Worm (Caenorhabditis elegans): ENCODE measurements around the gene F18E3.11.

F18E3.11 gene

DNA sequence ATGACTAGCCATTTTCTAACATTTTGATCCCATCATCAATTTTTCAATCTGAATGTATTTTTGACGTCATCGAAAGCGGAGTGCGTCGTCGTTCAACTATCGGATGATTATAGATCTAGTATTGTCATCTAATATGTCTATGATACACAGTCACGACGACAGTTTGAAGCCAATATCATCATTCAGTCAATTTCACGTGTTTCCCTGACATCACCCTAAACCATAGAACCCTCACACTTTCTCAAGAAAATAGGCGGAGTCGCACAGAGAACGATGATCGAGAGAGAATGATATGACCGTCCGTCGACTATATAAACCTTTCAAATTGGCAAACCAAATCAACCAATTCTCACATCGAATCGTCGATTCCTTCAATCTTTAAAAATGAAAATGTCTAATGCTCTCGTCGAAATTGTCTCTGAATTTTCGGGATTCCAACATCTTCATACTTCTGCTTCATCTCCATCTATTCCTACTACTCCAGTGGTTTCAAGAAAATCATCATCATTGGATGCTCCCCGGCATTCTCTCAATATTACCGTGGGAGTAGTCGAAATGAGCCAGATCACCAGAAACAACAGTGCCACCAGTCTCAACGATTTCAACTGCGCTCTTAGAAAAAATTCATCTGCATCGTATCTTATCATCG, 2.6 kb downstream of the F18E3.11 start, which contains the start of gene F18E3.13 (continued):
- TF ChIP-seq gei-8 (GFP tag; optimal IDR thresholded peaks at IDR 0.05) (peak; percentile 37), Y48G9A.11 (GFP tag; IDR thresholded peaks at IDR 0.05) (no peak), F44E2.7 (GFP tag; IDR thresholded peaks at IDR 0.05) (no peak), unc-62 (GFP tag; optimal IDR thresholded peaks at IDR 0.05 in 1 of 2) (peak in 1 of 2 experiments; percentile 55), unc-62 (tag; optimal IDR thresholded peaks at IDR 0.05) (no peak), zag-1 (tag; optimal IDR thresholded peaks at IDR 0.05) (no peak), ceh-32 (tag; optimal IDR thresholded peaks at IDR 0.05; ENCODE audit: poor library complexity) (no peak), hlh-30 (tag; optimal IDR thresholded peaks at IDR 0.05; ENCODE audit: insufficient read depth) (peak; percentile 77), nhr-25 (tag; optimal IDR thresholded peaks at IDR 0.05; ENCODE audit: borderline replicate concordance, insufficient read depth) (peak; percentile 58)

- TF ChIP-seq hlh-11 (tag; optimal IDR thresholded peaks at IDR 0.05): no peak
- TF ChIP-seq T20F7.1 (GFP tag; optimal IDR thresholded peaks at IDR 0.05): peak; percentile 14
- TF ChIP-seq nhr-102 (tag; optimal IDR thresholded peaks at IDR 0.05): peak; percentile 5
- TF ChIP-seq aha-1 (tag): peak; percentile 89
- TF ChIP-seq tra-1 (GFP tag; IDR thresholded peaks at IDR 0.05): no peak
Measured at ce11 chrV:7416569-7416968, 3.3 kb downstream of the F18E3.11 start.

ce11 chrV:7417018-7417716, 3.9 kb downstream of the F18E3.11 start, which contains the start of gene srw-67:
srw-67 (plus strand) TSS chrV:7417660.
- TF ChIP-seq T26A8.4 (GFP tag; IDR thresholded peaks at IDR 0.05) (no peak), sdz-12 (GFP tag; optimal IDR thresholded peaks at IDR 0.05) (no peak), dve-1 (tag; optimal IDR thresholded peaks at IDR 0.05; ENCODE audit: insufficient read depth) (no peak), nhr-76 (tag; optimal IDR thresholded peaks at IDR 0.05) (no peak), lin-15B (tag; optimal IDR thresholded peaks at IDR 0.05) (no peak), F26F4.8 (GFP tag; conservative IDR thresholded peaks at IDR 0.05) (no peak), mxl-3 (GFP tag; optimal IDR thresholded peaks at IDR 0.05) (no peak), rbr-2 (tag; optimal IDR thresholded peaks at IDR 0.05) (no peak), tra-1 (GFP tag; IDR thresholded peaks at IDR 0.05) (no peak), nhr-42 (GFP tag; IDR thresholded peaks at IDR 0.05) (no peak), pqm-1 (tag; optimal IDR thresholded peaks at IDR 0.05) (no peak), ztf-7 (tag; optimal IDR thresholded peaks at IDR 0.05) (no peak), dmd-8 (GFP tag; IDR thresholded peaks at IDR 0.05) (no peak), madf-5 (GFP tag; IDR thresholded peaks at IDR 0.05) (no peak), hif-1 (tag; optimal IDR thresholded peaks at IDR 0.05) (peak in 1 of 2 experiments; percentile 70), duxl-1 (tag; optimal IDR thresholded peaks at IDR 0.05; ENCODE audit: poor library complexity) (peak; percentile 17), mxl-2 (GFP tag; conservative IDR thresholded peaks at IDR 0.05) (no peak), daf-12 (tag; optimal IDR thresholded peaks at IDR 0.05) (no peak), aha-1 (tag) (peak; percentile 97), ztf-11 (tag; optimal IDR thresholded peaks at IDR 0.05) (no peak), jun-1 (tag; optimal IDR thresholded peaks at IDR 0.05) (no peak), ceh-32 (tag; optimal IDR thresholded peaks at IDR 0.05; ENCODE audit: poor library complexity) (no peak), unc-62 (GFP tag; optimal IDR thresholded peaks at IDR 0.05 in 1 of 2) (peak in 1 of 2 experiments; percentile 90), unc-62 (tag; optimal IDR thresholded peaks at IDR 0.05) (no peak), spr-3 (GFP tag; optimal IDR thresholded peaks at IDR 0.05) (no peak), cey-2 (tag; optimal IDR thresholded peaks at IDR 0.05; ENCODE audit: borderline replicate concordance, insufficient read depth) (no peak), ceh-62 (tag; optimal IDR thresholded peaks at IDR 0.05) (no peak)
